Worm (Caenorhabditis elegans): ENCODE data around the gene T06F4.1.

- TF ChIP-seq tbx-11 (GFP tag; IDR thresholded peaks at IDR 0.05), result no peak
- TF ChIP-seq tra-4 (tag; optimal IDR thresholded peaks at IDR 0.05), result no peak
Observed at ce11 chrX:4103071-4103470, 23.9 kb upstream of the T06F4.1 start.

Data from whole organism, early embryonic.